Worm (Caenorhabditis elegans) whole organism, mixed stage, embryonic: Measurements from ENCODE around the gene haao-1.

Experiments used
- M03D4.4 ChIP-seq: sonication (generic microtip); optimal IDR thresholded peaks from 2 replicates; lab custom pipeline; 2017; ENCODE audit warnings: mild to moderate bottlenecking, missing genetic modification characterization, missing compliant biosample characterization
- bed-3 ChIP-seq: fragments of 200-800 bp; sonication (Bioruptor generic); optimal IDR thresholded peaks from 3 replicates; lab custom pipeline; 2018; ENCODE audit warnings: mild to moderate bottlenecking, missing genetic modification characterization, moderate library complexity, missing compliant biosample characterization
- ceh-39 ChIP-seq: fragments of 150-350 bp; optimal IDR thresholded peaks from 2 replicates; lab custom pipeline; 2014; ENCODE audit warnings: missing biosample characterization, missing genetic modification characterization
- ces-1 ChIP-seq: fragments of 150-350 bp; optimal IDR thresholded peaks from 2 replicates; lab custom pipeline; 2014; ENCODE audit warnings: missing biosample characterization, missing genetic modification reagents, missing genetic modification characterization
- elt-3 ChIP-seq: fragments of 150-350 bp; optimal IDR thresholded peaks from 2 replicates; lab custom pipeline; 2014; ENCODE audit warnings: missing biosample characterization, missing genetic modification characterization
- lsy-2 ChIP-seq: fragments of 150-350 bp; optimal IDR thresholded peaks from 2 replicates; lab custom pipeline; 2014; ENCODE audit warnings: missing biosample characterization, missing genetic modification characterization
- mep-1 ChIP-seq: fragments of 150-350 bp; optimal IDR thresholded peaks from 2 replicates; lab custom pipeline; 2017; ENCODE audit warnings: missing biosample characterization, missing genetic modification reagents, missing genetic modification characterization, inconsistent platforms
- nhr-76 ChIP-seq: sonication (generic microtip); optimal IDR thresholded peaks from 2 replicates; lab custom pipeline; 2017; ENCODE audit warnings: missing biosample characterization, missing genetic modification characterization
- pha-4 ChIP-seq: fragments of 150-350 bp; optimal IDR thresholded peaks from 2 replicates; lab custom pipeline; 2018; ENCODE audit warnings: missing biosample characterization, missing genetic modification reagents, missing genetic modification characterization
- snpc-4 ChIP-seq: fragments of 150-350 bp; optimal IDR thresholded peaks from 2 replicates; lab custom pipeline; 2014; ENCODE audit warnings: missing biosample characterization, missing genetic modification characterization
- unc-39 ChIP-seq: fragments of 150-350 bp; optimal IDR thresholded peaks from 2 replicates; lab custom pipeline; 2014; ENCODE audit warnings: missing biosample characterization, missing genetic modification characterization
- unc-62 ChIP-seq: fragments of 150-350 bp; optimal IDR thresholded peaks from 2 replicates; lab custom pipeline; 2014; ENCODE audit warnings: missing biosample characterization, missing genetic modification reagents, missing genetic modification characterization
- ztf-11 ChIP-seq: fragments of 150-350 bp; optimal IDR thresholded peaks from 2 replicates; lab custom pipeline; 2014; ENCODE audit warnings: missing biosample characterization, missing genetic modification characterization

ce11 chrV:9531477-9531876, 26.8 kb downstream of the haao-1 start, which contains the start of the genes C50F4.10 and pfk-1.2:
- TF ChIP-seq ztf-11 (tag; lab: Kevin White, UChicago): no peak
- no peak for TF ChIP-seq elt-3 (tag; lab: Kevin White, UChicago)
- no peak for TF ChIP-seq ceh-39 (tag; lab: Kevin White, UChicago)
- no peak for TF ChIP-seq mep-1 (tag; lab: Kevin White, UChicago)
- TF ChIP-seq M03D4.4: no peak
- TF ChIP-seq nhr-76 (tag; lab: Kevin White, UChicago): no peak
- no peak for TF ChIP-seq lsy-2
- TF ChIP-seq pha-4 (tag; lab: Kevin White, UChicago): no peak
- no peak for TF ChIP-seq bed-3
- TF ChIP-seq unc-39 (tag; lab: Kevin White, UChicago): no peak
- no peak for TF ChIP-seq ces-1 (GFP tag; lab: Kevin White, UChicago)
- no peak for TF ChIP-seq unc-62 (GFP tag; lab: Kevin White, UChicago)
- no peak for TF ChIP-seq snpc-4
